Worm (Caenorhabditis elegans) whole organism, L1 larva: ENCODE data around the gene C39B10.4.

Experiments
- blmp-1 ChIP-seq: fragments of 150-350 bp; optimal IDR thresholded peaks from 2 replicates; lab custom pipeline; 2014; ENCODE audit warnings: missing biosample characterization, missing genetic modification characterization
- dpl-1 ChIP-seq, 3 experiments: fragments of 150-350 bp in 2 of 3; sonication (generic microtip) in 1 of 3; optimal IDR thresholded peaks; 2 replicates each; lab custom pipeline; 2014 to 2017; ENCODE audit warnings: missing biosample characterization in 3 of 3, missing genetic modification characterization in 3 of 3, missing genetic modification reagents in 3 of 3
- lin-13 ChIP-seq: fragments of 150-350 bp; optimal IDR thresholded peaks from 2 replicates; lab custom pipeline; 2014; ENCODE audit warnings: missing biosample characterization, missing genetic modification reagents, missing genetic modification characterization
- nhr-12 ChIP-seq: sonication (generic microtip); optimal IDR thresholded peaks from 2 replicates; lab custom pipeline; 2017; ENCODE audit warnings: missing biosample characterization, missing genetic modification characterization
- nhr-71 ChIP-seq: sonication (generic microtip); optimal IDR thresholded peaks from 2 replicates; lab custom pipeline; 2016; ENCODE audit warnings: mild to moderate bottlenecking, missing genetic modification characterization, moderate library complexity, missing compliant biosample characterization
- sox-4 ChIP-seq: sonication (generic microtip); optimal IDR thresholded peaks from 2 replicates; lab custom pipeline; 2016; ENCODE audit warnings: missing genetic modification characterization, missing compliant biosample characterization
- xbp-1 ChIP-seq: sonication (generic microtip); optimal IDR thresholded peaks from 2 replicates; lab custom pipeline; 2016; ENCODE audit warnings: missing genetic modification characterization, missing compliant biosample characterization
- ztf-11 ChIP-seq, 2 experiments: sonication (generic microtip); optimal IDR thresholded peaks; 2 replicates each; lab custom pipeline; 2016 to 2017; ENCODE audit warnings: missing genetic modification characterization in 2 of 2, missing biosample characterization in 1 of 2, missing compliant biosample characterization in 1 of 2

ce11 chrX:10422714-10423113 is 22.1 kb upstream of the C39B10.4 start:
- TF ChIP-seq dpl-1 (GFP tag; optimal IDR thresholded peaks at IDR 0.05; lab: Kevin White, UChicago) (no peak), nhr-71 (tag; lab: Kevin White, UChicago) (no peak), nhr-12 (tag; lab: Kevin White, UChicago) (no peak), sox-4 (tag; lab: Kevin White, UChicago) (no peak), xbp-1 (tag; lab: Kevin White, UChicago) (no peak), blmp-1 (tag; lab: Kevin White, UChicago) (no peak), lin-13 (GFP tag; lab: Kevin White, UChicago) (no peak), ztf-11 (tag; optimal IDR thresholded peaks at IDR 0.05; lab: Kevin White, UChicago) (no peak)
